Fruit fly (Drosophila melanogaster) whole organism, prepupa: ENCODE data around the gene aqrs.

ENCODE experiments used
- Blimp-1 ChIP-seq: fragments of 200-800 bp; sonication (Bioruptor generic); optimal IDR thresholded peaks from 3 replicates; lab custom pipeline; 2017; ENCODE audit warnings: missing biosample characterization, missing genetic modification characterization, mild to moderate bottlenecking, moderate library complexity, missing genetic modification reagents
- CG11294 ChIP-seq: fragments of 200-800 bp; sonication (Bioruptor generic); IDR thresholded peaks from 2 replicates; pipeline ENCODE4 v1.3.6; 2022; ENCODE audit warnings: missing biosample characterization, missing genetic modification characterization
- Gug ChIP-seq: fragments of 200-800 bp; sonication (Bioruptor generic); IDR thresholded peaks from 2 replicates; pipeline ENCODE4 v1.3.6; 2022; ENCODE audit warnings: missing biosample characterization, missing genetic modification characterization
- Met ChIP-seq: fragments of 200-800 bp; sonication (Bioruptor generic); optimal IDR thresholded peaks from 3 replicates; lab custom pipeline; 2016; ENCODE audit warnings: missing biosample characterization, missing genetic modification characterization
- esn ChIP-seq: fragments of 200-800 bp; sonication (Bioruptor generic); optimal IDR thresholded peaks from 2 replicates; lab custom pipeline; 2016; ENCODE audit warnings: missing biosample characterization, mild to moderate bottlenecking, missing genetic modification characterization, moderate library complexity

DNA sequence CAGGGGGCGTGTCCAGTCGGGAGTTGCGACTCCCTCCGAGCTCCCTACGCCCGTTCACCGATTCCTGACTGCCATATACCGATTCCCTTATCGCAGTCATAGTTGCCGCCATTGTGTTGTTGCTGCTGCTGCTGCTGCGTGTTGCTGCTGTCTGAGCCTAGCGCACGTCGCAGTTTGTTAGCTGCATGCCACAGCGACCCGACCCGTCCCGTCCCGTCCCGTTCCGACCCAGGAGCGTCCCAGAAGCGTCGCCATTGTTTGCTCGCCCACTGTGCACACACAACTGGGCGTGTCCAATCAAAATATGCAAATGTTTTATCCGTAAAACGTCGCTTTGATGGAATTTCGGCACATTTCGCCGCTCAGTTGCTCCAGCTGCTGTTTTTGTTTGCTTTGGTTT, 17.7 kb upstream of the aqrs start:
- no peak for TF ChIP-seq CG11294
- TF ChIP-seq Gug (GFP tag; lab: Robert Waterston, UW) = no peak
- no peak for TF ChIP-seq esn (GFP tag; lab: Kevin White, UChicago)
- no peak for TF ChIP-seq Met
- TF ChIP-seq Blimp-1 (GFP tag; lab: Kevin White, UChicago) = no peak
